Worm (Caenorhabditis elegans) whole organism, L1 larva: ENCODE results near the gene lsm-3.
A peak's percentile ranks its signal among the peaks of the same experiment; 100 is the strongest.

Source experiments
- dsc-1 ChIP-seq: sonication (generic microtip); optimal IDR thresholded peaks from 2 replicates; lab custom pipeline; 2016; ENCODE audit warnings: mild to moderate bottlenecking, missing genetic modification characterization, missing compliant biosample characterization
- efl-1 ChIP-seq, 4 experiments: fragments of 150-350 bp; optimal IDR thresholded peaks in 3 of 4; peaks in 1 of 4; 1 replicate in 1 of 4; 2 replicates in 3 of 4; lab custom pipeline; 2014; ENCODE audit warnings: missing biosample characterization in 2 of 4, missing genetic modification characterization in 2 of 4, missing genetic modification reagents in 2 of 4
- egl-27 ChIP-seq, 2 experiments: fragments of 150-350 bp in 1 of 2; sonication (generic microtip); optimal IDR thresholded peaks; 3 replicates each; lab custom pipeline; 2017 to 2018; ENCODE audit warnings: missing biosample characterization in 2 of 2, missing genetic modification characterization in 2 of 2, missing genetic modification reagents in 2 of 2
- fkh-8 ChIP-seq: sonication (generic microtip); optimal IDR thresholded peaks from 2 replicates; lab custom pipeline; 2016; ENCODE audit warnings: mild to moderate bottlenecking, missing genetic modification characterization, missing compliant biosample characterization
- jun-1 ChIP-seq: fragments of 150-350 bp; optimal IDR thresholded peaks from 2 replicates; lab custom pipeline; 2014; ENCODE audit warnings: missing biosample characterization, missing genetic modification reagents, missing genetic modification characterization
- lin-14 ChIP-seq: fragments of 200-800 bp; sonication (Bioruptor generic); optimal IDR thresholded peaks from 2 replicates; lab custom pipeline; 2018; ENCODE audit warnings: mild to moderate bottlenecking, missing genetic modification characterization, moderate library complexity, missing compliant biosample characterization
- mdl-1 ChIP-seq, 2 experiments: fragments of 150-350 bp; optimal IDR thresholded peaks; 2 replicates each; lab custom pipeline; 2014 to 2017; ENCODE audit warnings: missing biosample characterization in 2 of 2, missing genetic modification characterization in 2 of 2, inconsistent platforms in 1 of 2
- nhr-11 ChIP-seq: fragments of 150-350 bp; optimal IDR thresholded peaks from 2 replicates; lab custom pipeline; 2014; ENCODE audit warnings: missing biosample characterization, missing genetic modification characterization
- nhr-28 ChIP-seq: fragments of 150-350 bp; optimal IDR thresholded peaks from 2 replicates; lab custom pipeline; 2014; ENCODE audit warnings: missing biosample characterization, missing genetic modification characterization
- nhr-85 ChIP-seq: sonication (generic microtip); peaks from one replicate; lab custom pipeline; 2016; ENCODE audit warnings: missing genetic modification characterization, inconsistent platforms, missing compliant biosample characterization
- snpc-4 ChIP-seq: fragments of 150-350 bp; optimal IDR thresholded peaks from 2 replicates; lab custom pipeline; 2014; ENCODE audit warnings: missing biosample characterization, missing genetic modification characterization
- unc-62 ChIP-seq: fragments of 150-350 bp; optimal IDR thresholded peaks from 2 replicates; lab custom pipeline; 2014; ENCODE audit warnings: missing biosample characterization, missing genetic modification reagents, missing genetic modification characterization

- TF ChIP-seq mdl-1 (tag; optimal IDR thresholded peaks at IDR 0.05; lab: Kevin White, UChicago) (no peak), nhr-28 (tag; lab: Kevin White, UChicago) (no peak), unc-62 (GFP tag; lab: Kevin White, UChicago) (no peak), nhr-85 (tag; lab: Kevin White, UChicago) (no peak), snpc-4 (tag; lab: Kevin White, UChicago) (no peak), egl-27 (tag; optimal IDR thresholded peaks at IDR 0.05; lab: Kevin White, UChicago) (no peak), efl-1 (optimal IDR thresholded peaks at IDR 0.05; lab: Kevin White, UChicago) (no peak), efl-1 (GFP tag; optimal IDR thresholded peaks at IDR 0.05 in 1 of 2; lab: Kevin White, UChicago) (peak in 1 of 2 experiments; percentile 58), nhr-11 (tag; lab: Kevin White, UChicago) (no peak), dsc-1 (tag; lab: Kevin White, UChicago) (no peak), lin-14 (no peak), fkh-8 (tag; lab: Kevin White, UChicago) (no peak), jun-1 (no peak)
Observed at ce11 chrIV:13380506-13380905, 6.5 kb upstream of the lsm-3 start.
